Fruit fly (Drosophila melanogaster) whole organism, embryonic: ENCODE measurements around the gene Dpm3.

ENCODE experiments used
- Abd-B ChIP-seq: fragments of 200-800 bp; sonication (Bioruptor generic); optimal IDR thresholded peaks from 2 replicates; lab custom pipeline; 2018; ENCODE audit warnings: missing biosample characterization, mild to moderate bottlenecking, missing genetic modification characterization, moderate library complexity
- Blimp-1 ChIP-seq: fragments of 200-800 bp; sonication (Bioruptor generic); optimal IDR thresholded peaks from 3 replicates; lab custom pipeline; 2018; ENCODE audit warnings: missing biosample characterization, missing genetic modification characterization, mild to moderate bottlenecking, moderate library complexity, missing genetic modification reagents
- CG10267 ChIP-seq: fragments of 200-800 bp; sonication (Bioruptor generic); optimal IDR thresholded peaks from 2 replicates; lab custom pipeline; 2018; ENCODE audit warnings: missing biosample characterization, mild to moderate bottlenecking, missing genetic modification characterization, moderate library complexity
- CG11504 ChIP-seq: fragments of 200-800 bp; sonication (Bioruptor generic); optimal IDR thresholded peaks from 3 replicates; lab custom pipeline; 2019; ENCODE audit warnings: missing biosample characterization, mild to moderate bottlenecking, missing genetic modification characterization, moderate library complexity
- CG12104 ChIP-seq: fragments of 200-800 bp; sonication (Bioruptor generic); optimal IDR thresholded peaks from 3 replicates; lab custom pipeline; 2016; ENCODE audit warnings: missing biosample characterization, missing genetic modification characterization
- CG13287 ChIP-seq: fragments of 200-800 bp; sonication (Bioruptor generic); IDR thresholded peaks from 2 replicates; pipeline ENCODE4 v1.3.6; 2022; ENCODE audit warnings: missing biosample characterization, missing genetic modification characterization; ENCODE audit not compliant: partially characterized antibody
- CG15011 ChIP-seq: fragments of 200-800 bp; sonication (Bioruptor generic); optimal IDR thresholded peaks from 3 replicates; lab custom pipeline; 2018; ENCODE audit warnings: missing biosample characterization, mild to moderate bottlenecking, missing genetic modification characterization
- CG16863 ChIP-seq: fragments of 200-800 bp; sonication (Bioruptor generic); optimal IDR thresholded peaks from 3 replicates; lab custom pipeline; 2016; ENCODE audit warnings: missing biosample characterization, missing genetic modification characterization
- CG18262 ChIP-seq: fragments of 200-800 bp; optimal IDR thresholded peaks from 3 replicates; lab custom pipeline; 2019; ENCODE audit warnings: missing biosample characterization, mild to moderate bottlenecking, missing genetic modification characterization, moderate library complexity
- CG34376 ChIP-seq: fragments of 200-800 bp; sonication (Bioruptor generic); optimal IDR thresholded peaks from 2 replicates; lab custom pipeline; 2018; ENCODE audit warnings: missing biosample characterization, mild to moderate bottlenecking, missing genetic modification characterization
- CG3726 ChIP-seq: fragments of 200-800 bp; sonication (Bioruptor generic); IDR thresholded peaks from 3 replicates; pipeline ENCODE4, ENCODE4 v1.3.6; 2022; ENCODE audit warnings: missing biosample characterization, missing genetic modification characterization
- CG3838 ChIP-seq: fragments of 200-800 bp; sonication (Bioruptor generic); optimal IDR thresholded peaks from 3 replicates; lab custom pipeline; 2016; ENCODE audit warnings: missing biosample characterization, missing genetic modification characterization
- CG6272 ChIP-seq: fragments of 200-800 bp; sonication (Bioruptor generic); IDR thresholded peaks from 2 replicates; pipeline ENCODE4 v1.3.6; 2022; ENCODE audit warnings: missing biosample characterization, missing genetic modification characterization
- CG7357 ChIP-seq: fragments of 200-800 bp; sonication (Bioruptor generic); IDR thresholded peaks from 3 replicates; pipeline ENCODE4 v1.3.6; 2022; ENCODE audit warnings: missing biosample characterization, missing genetic modification characterization
- CG7556 ChIP-seq: fragments of 200-800 bp; sonication (Bioruptor generic); optimal IDR thresholded peaks from 2 replicates; lab custom pipeline; 2017; ENCODE audit warnings: missing biosample characterization, mild to moderate bottlenecking, missing genetic modification characterization
- CG7928 ChIP-seq: fragments of 200-800 bp; sonication (Bioruptor generic); optimal IDR thresholded peaks from 2 replicates; lab custom pipeline; 2017; ENCODE audit warnings: missing biosample characterization, mild to moderate bottlenecking, missing genetic modification characterization
- CG8944 ChIP-seq: fragments of 200-800 bp; sonication (Bioruptor generic); optimal IDR thresholded peaks from 3 replicates; lab custom pipeline; 2016; ENCODE audit warnings: missing biosample characterization, missing genetic modification characterization
- Chrac-16 ChIP-seq: fragments of 200-800 bp; sonication (Bioruptor generic); optimal IDR thresholded peaks from 3 replicates; lab custom pipeline; 2016; ENCODE audit warnings: missing biosample characterization, missing genetic modification characterization
- D ChIP-seq, 2 experiments: fragments of 200-800 bp in 1 of 2; fragments of >200 bp in 1 of 2; sonication (Bioruptor generic) in 1 of 2; optimal IDR thresholded peaks; 2 replicates in 1 of 2; 3 replicates in 1 of 2; lab custom pipeline; 2017; ENCODE audit warnings: mild to moderate bottlenecking in 1 of 2, missing biosample characterization in 1 of 2, missing genetic modification characterization in 1 of 2, missing genetic modification reagents in 1 of 2
- D19A ChIP-seq: fragments of 200-800 bp; optimal IDR thresholded peaks from 3 replicates; lab custom pipeline; 2019; ENCODE audit warnings: missing biosample characterization, mild to moderate bottlenecking, missing genetic modification characterization, moderate library complexity
- Drgx ChIP-seq: fragments of 200-800 bp; sonication (Bioruptor generic); IDR thresholded peaks from 2 replicates; pipeline ENCODE4 v1.3.6; 2022; ENCODE audit warnings: missing biosample characterization, missing genetic modification characterization
- E2f2 ChIP-seq: fragments of 200-800 bp; sonication (Bioruptor generic); IDR thresholded peaks from 2 replicates; pipeline ENCODE4 v1.3.6; 2022; ENCODE audit warnings: missing biosample characterization, missing genetic modification characterization
- Gug ChIP-seq: fragments of 200-800 bp; sonication (Bioruptor generic); IDR thresholded peaks from 4 replicates; pipeline ENCODE4 v1.3.6; 2022; ENCODE audit warnings: missing biosample characterization, missing genetic modification characterization
- Hand ChIP-seq: fragments of 200-800 bp; sonication (Bioruptor generic); optimal IDR thresholded peaks from 2 replicates; lab custom pipeline; 2017; ENCODE audit warnings: mild to moderate bottlenecking, missing biosample characterization, missing genetic modification reagents, missing genetic modification characterization
- HmgZ ChIP-seq: fragments of 200-800 bp; sonication (Bioruptor generic); optimal IDR thresholded peaks from 2 replicates; lab custom pipeline; 2018; ENCODE audit warnings: missing biosample characterization, mild to moderate bottlenecking, missing genetic modification characterization
- Hsf ChIP-seq: fragments of 200-800 bp; sonication (Bioruptor generic); optimal IDR thresholded peaks from 3 replicates; lab custom pipeline; 2016; ENCODE audit warnings: missing biosample characterization, missing genetic modification characterization
- MESR4 ChIP-seq: fragments of 200-800 bp; sonication (Bioruptor generic); optimal IDR thresholded peaks from 2 replicates; lab custom pipeline; 2018; ENCODE audit warnings: missing biosample characterization, mild to moderate bottlenecking, missing genetic modification characterization, moderate library complexity
- Med ChIP-seq: fragments of 200-800 bp; sonication (Bioruptor generic); peaks from one replicate; lab custom pipeline; 2016; ENCODE audit warnings: missing biosample characterization, missing genetic modification characterization, mild to moderate bottlenecking, inconsistent platforms, moderate library complexity
- NK7.1 ChIP-seq: fragments of 200-800 bp; sonication (Bioruptor generic); optimal IDR thresholded peaks from 3 replicates; lab custom pipeline; 2016; ENCODE audit warnings: missing biosample characterization, missing genetic modification characterization
- Ptx1 ChIP-seq: fragments of 200-800 bp; sonication (Bioruptor generic); IDR thresholded peaks from 2 replicates; pipeline ENCODE4 v1.3.6; 2022; ENCODE audit warnings: missing biosample characterization, missing genetic modification characterization
- Rfx ChIP-seq: fragments of 200-800 bp; sonication (Bioruptor generic); IDR thresholded peaks from 2 replicates; pipeline ENCODE4 v1.3.6; 2022; ENCODE audit warnings: missing biosample characterization, missing genetic modification characterization
- Sox100B ChIP-seq: fragments of 200-800 bp; sonication (Bioruptor generic); optimal IDR thresholded peaks from 3 replicates; lab custom pipeline; 2018; ENCODE audit warnings: missing biosample characterization, mild to moderate bottlenecking, missing genetic modification characterization
- Spps ChIP-seq: fragments of 200-800 bp; sonication (Bioruptor generic); optimal IDR thresholded peaks from 2 replicates; lab custom pipeline; 2018; ENCODE audit warnings: missing biosample characterization, mild to moderate bottlenecking, missing genetic modification characterization
- amos ChIP-seq: fragments of 200-800 bp; sonication (Bioruptor generic); IDR thresholded peaks from 2 replicates; pipeline ENCODE4 v1.3.6; 2022; ENCODE audit warnings: missing biosample characterization, missing genetic modification characterization; ENCODE audit not compliant: partially characterized antibody
- az2 ChIP-seq: fragments of 200-800 bp; sonication (Bioruptor generic); optimal IDR thresholded peaks from 3 replicates; lab custom pipeline; 2016; ENCODE audit warnings: missing biosample characterization, missing genetic modification characterization
- bsh ChIP-seq, 2 experiments: fragments of 200-800 bp; sonication (Bioruptor generic); optimal IDR thresholded peaks; 2 replicates each; lab custom pipeline; 2017 to 2018; ENCODE audit warnings: mild to moderate bottlenecking in 2 of 2, missing biosample characterization in 2 of 2, missing genetic modification characterization in 2 of 2, moderate library complexity in 1 of 2
- ci ChIP-seq: fragments of 200-800 bp; sonication (Bioruptor generic); IDR thresholded peaks from 3 replicates; pipeline ENCODE4 v1.3.6; 2022; ENCODE audit warnings: missing biosample characterization, missing genetic modification characterization
- dysf ChIP-seq: fragments of 200-800 bp; sonication (Bioruptor generic); IDR thresholded peaks from 3 replicates; pipeline ENCODE4 v1.3.6; 2022; ENCODE audit warnings: missing biosample characterization, missing genetic modification characterization
- gce ChIP-seq: fragments of 200-800 bp; sonication (Bioruptor generic); IDR thresholded peaks from 3 replicates; pipeline ENCODE4 v1.3.6; 2022; ENCODE audit warnings: missing biosample characterization, missing genetic modification characterization
- gem ChIP-seq: fragments of 200-800 bp; sonication (Bioruptor generic); optimal IDR thresholded peaks from 2 replicates; lab custom pipeline; 2019; ENCODE audit warnings: missing biosample characterization, mild to moderate bottlenecking, missing genetic modification characterization, moderate library complexity
- hkb ChIP-seq, 2 experiments: fragments of 200-800 bp in 1 of 2; fragments of >200 bp in 1 of 2; sonication (Bioruptor generic) in 1 of 2; IDR thresholded peaks in 1 of 2; optimal IDR thresholded peaks in 1 of 2; 2 replicates each; pipeline versions ENCODE4 v1.3.6 to Lab custom; 2017 to 2022; ENCODE audit warnings: missing biosample characterization in 1 of 2, missing genetic modification characterization in 1 of 2
- lab ChIP-seq: fragments of 200-800 bp; sonication (Bioruptor generic); optimal IDR thresholded peaks from 3 replicates; lab custom pipeline; 2017; ENCODE audit warnings: missing biosample characterization, missing genetic modification characterization, mild to moderate bottlenecking, moderate library complexity, missing genetic modification reagents
- nom ChIP-seq: fragments of 200-800 bp; sonication (Bioruptor generic); optimal IDR thresholded peaks from 2 replicates; lab custom pipeline; 2017; ENCODE audit warnings: missing biosample characterization, missing genetic modification characterization, mild to moderate bottlenecking, moderate library complexity, missing genetic modification reagents
- ranshi ChIP-seq: fragments of 200-800 bp; sonication (Bioruptor generic); IDR thresholded peaks from 2 replicates; pipeline ENCODE4 v1.3.6; 2022; ENCODE audit warnings: missing biosample characterization, missing genetic modification characterization
- sd ChIP-seq: fragments of 200-800 bp; sonication (Bioruptor generic); optimal IDR thresholded peaks from 3 replicates; lab custom pipeline; 2018; ENCODE audit warnings: missing biosample characterization, mild to moderate bottlenecking, missing genetic modification characterization, moderate library complexity
- sima ChIP-seq: fragments of 200-800 bp; sonication (Bioruptor generic); optimal IDR thresholded peaks from 2 replicates; lab custom pipeline; 2016; ENCODE audit warnings: missing biosample characterization, missing genetic modification characterization
- tgo ChIP-seq: fragments of 200-800 bp; sonication (Bioruptor generic); IDR thresholded peaks from 3 replicates; pipeline ENCODE4 v1.3.6; 2022; ENCODE audit warnings: missing biosample characterization, missing genetic modification characterization
- ttk ChIP-seq: fragments of 200-800 bp; sonication (Bioruptor generic); IDR thresholded peaks from 2 replicates; pipeline ENCODE4 v2.1.2; 2022; ENCODE audit warnings: missing biosample characterization, missing genetic modification characterization
- twi ChIP-seq: fragments of 200-800 bp; optimal IDR thresholded peaks from 2 replicates; lab custom pipeline; 2019; ENCODE audit warnings: missing biosample characterization, mild to moderate bottlenecking, missing genetic modification characterization, moderate library complexity

The Dpm3 gene

DNA sequence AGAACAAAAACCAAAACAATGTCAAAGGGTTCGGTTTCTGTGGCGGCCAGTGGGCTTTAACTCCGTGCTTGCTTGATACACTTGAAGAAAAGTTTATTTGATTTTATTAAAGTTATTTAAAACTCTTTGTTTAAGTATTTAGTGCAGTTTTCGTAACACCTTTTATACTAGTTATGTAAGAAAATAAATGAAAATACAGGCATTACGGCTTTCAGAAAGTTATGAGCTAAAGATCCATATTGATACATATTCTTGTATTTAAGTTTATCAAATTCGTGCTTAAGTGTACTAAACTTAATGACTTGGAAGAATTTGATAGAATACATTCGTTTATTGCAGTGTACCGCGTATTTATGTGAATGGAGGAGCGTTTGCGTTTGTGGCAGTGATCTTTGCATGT, 43.6 kb upstream of the Dpm3 start (continued):
- TF ChIP-seq MESR4 (GFP tag; lab: Kevin White, UChicago) (no peak), CG12104 (GFP tag; lab: Kevin White, UChicago) (no peak), HmgZ (peak; percentile 10), Drgx (GFP tag; lab: Robert Waterston, UW) (no peak), dysf (peak; percentile 68; the same call in 2 of the 3 replicates), NK7.1 (no peak), CG3726 (GFP tag; lab: Robert Waterston, UW) (no peak), gce (GFP tag; lab: Robert Waterston, UW) (no peak), amos (GFP tag; lab: Robert Waterston, UW) (no peak), Hand (GFP tag; lab: Kevin White, UChicago) (no peak), gem (tag; lab: Kevin White, UChicago) (peak; percentile 81), Spps (peak; percentile 6), az2 (GFP tag; lab: Kevin White, UChicago) (peak; percentile 19), Gug (GFP tag; lab: Robert Waterston, UW) (no peak), ranshi (GFP tag; lab: Robert Waterston, UW) (peak; percentile 43; the same call in 1 of the 2 replicates), CG6272 (GFP tag; lab: Robert Waterston, UW) (0 out of 2 replicates have a peak, but pooled peaks have one; percentile 11), ttk (GFP tag; lab: Robert Waterston, UW) (no peak), Chrac-16 (GFP tag; lab: Kevin White, UChicago) (peak; percentile 5), CG34376 (no peak), CG7928 (GFP tag; lab: Kevin White, UChicago) (no peak), Abd-B (GFP tag; lab: Kevin White, UChicago) (peak; percentile 46), CG3838 (GFP tag; lab: Kevin White, UChicago) (no peak), E2f2 (GFP tag; lab: Robert Waterston, UW) (peak; percentile 24; the same call in 1 of the 2 replicates), CG13287 (GFP tag; lab: Robert Waterston, UW) (no peak), CG18262 (tag; lab: Kevin White, UChicago) (peak; percentile 76), Sox100B (GFP tag; lab: Kevin White, UChicago) (peak; percentile 34), sd (peak; percentile 12), nom (GFP tag; lab: Kevin White, UChicago) (no peak), CG7357 (GFP tag; lab: Robert Waterston, UW) (peak; percentile 60; the same call in 1 of the 3 replicates), Blimp-1 (GFP tag; lab: Kevin White, UChicago) (peak; percentile 60), twi (tag; lab: Kevin White, UChicago) (peak; percentile 23), tgo (GFP tag; lab: Robert Waterston, UW) (0 out of 3 replicates have a peak, but pooled peaks have one; percentile 14), sima (GFP tag; lab: Kevin White, UChicago) (peak; percentile 3), D (optimal IDR thresholded peaks at IDR 0.05; lab: Kevin White, UChicago) (no peak), D (GFP tag; optimal IDR thresholded peaks at IDR 0.05; lab: Kevin White, UChicago) (peak; percentile 13), CG15011 (GFP tag; lab: Kevin White, UChicago) (no peak), hkb (optimal IDR thresholded peaks at IDR 0.05; lab: Kevin White, UChicago) (no peak), hkb (GFP tag; IDR thresholded peaks at IDR 0.05; lab: Robert Waterston, UW) (no peak), D19A (tag; lab: Kevin White, UChicago) (peak; percentile 15), CG16863 (GFP tag; lab: Kevin White, UChicago) (peak; percentile 13), CG11504 (peak; percentile 64), CG7556 (GFP tag; lab: Kevin White, UChicago) (peak; percentile 57), Ptx1 (GFP tag; lab: Robert Waterston, UW) (peak; percentile 34), Rfx (peak; percentile 54), ci (GFP tag; lab: Robert Waterston, UW) (no peak), Hsf (GFP tag; lab: Kevin White, UChicago) (peak; percentile 52), lab (GFP tag; lab: Kevin White, UChicago) (peak; percentile 20), bsh (GFP tag; optimal IDR thresholded peaks at IDR 0.05; lab: Kevin White, UChicago) (peak in 1 of 2 experiments; percentile 69), CG10267 (tag; lab: Kevin White, UChicago) (peak; percentile 41), Med (peak; percentile 57), CG8944 (GFP tag; lab: Kevin White, UChicago) (no peak)
